Worm (Caenorhabditis elegans) whole organism, late embryonic: ENCODE results near the gene clec-250.

ENCODE experiments used
- C38D4.7 ChIP-seq: fragments of 200-800 bp; sonication (Bioruptor generic); optimal IDR thresholded peaks from 2 replicates; lab custom pipeline; 2018; ENCODE audit warnings: mild to moderate bottlenecking, missing genetic modification characterization, moderate library complexity, missing compliant biosample characterization
- K09A11.1 ChIP-seq: sonication (generic microtip); optimal IDR thresholded peaks from 2 replicates; lab custom pipeline; 2017; ENCODE audit warnings: antibody characterized with exemption, mild to moderate bottlenecking, missing genetic modification characterization, missing compliant biosample characterization; ENCODE audit not compliant: insufficient read depth
- T23F11.4 ChIP-seq: fragments of 200-800 bp; sonication (Bioruptor generic); optimal IDR thresholded peaks from 2 replicates; lab custom pipeline; 2018; ENCODE audit warnings: mild to moderate bottlenecking, missing genetic modification characterization, missing compliant biosample characterization
- Y22D7AL.16 ChIP-seq: sonication (generic microtip); optimal IDR thresholded peaks from 2 replicates; lab custom pipeline; 2016; ENCODE audit warnings: missing genetic modification characterization, missing compliant biosample characterization
- ahr-1 ChIP-seq: sonication (generic microtip); optimal IDR thresholded peaks from 2 replicates; lab custom pipeline; 2016; ENCODE audit warnings: missing genetic modification characterization, missing compliant biosample characterization
- ceh-19 ChIP-seq: fragments of 200-800 bp; sonication (Bioruptor generic); optimal IDR thresholded peaks from 2 replicates; lab custom pipeline; 2018; ENCODE audit warnings: mild to moderate bottlenecking, missing genetic modification characterization, missing compliant biosample characterization
- ceh-2 ChIP-seq: sonication (generic microtip); optimal IDR thresholded peaks from 2 replicates; lab custom pipeline; 2016; ENCODE audit warnings: missing genotype, missing genetic modification characterization, missing compliant biosample characterization
- ceh-22 ChIP-seq: sonication (generic microtip); optimal IDR thresholded peaks from 2 replicates; lab custom pipeline; 2017; ENCODE audit warnings: missing biosample characterization, missing genetic modification characterization
- ceh-30 ChIP-seq: fragments of 150-350 bp; optimal IDR thresholded peaks from 2 replicates; lab custom pipeline; 2014; ENCODE audit warnings: missing biosample characterization, missing genetic modification characterization
- ceh-34 ChIP-seq: sonication (generic microtip); optimal IDR thresholded peaks from 2 replicates; lab custom pipeline; 2016; ENCODE audit warnings: mild to moderate bottlenecking, missing genetic modification characterization, missing compliant biosample characterization
- ceh-45 ChIP-seq: fragments of 200-800 bp; sonication (Bioruptor generic); IDR thresholded peaks from 2 replicates; pipeline ENCODE4 v1.3.6; 2022; ENCODE audit warnings: missing genetic modification reagents, missing genetic modification characterization, missing compliant biosample characterization
- ceh-48 ChIP-seq: sonication (generic microtip); optimal IDR thresholded peaks from 2 replicates; lab custom pipeline; 2016; ENCODE audit warnings: missing genetic modification characterization, inconsistent platforms, missing compliant biosample characterization
- ceh-9 ChIP-seq: sonication (generic microtip); optimal IDR thresholded peaks from 2 replicates; lab custom pipeline; 2016; ENCODE audit warnings: mild to moderate bottlenecking, missing genetic modification characterization, inconsistent platforms, missing compliant biosample characterization
- che-1 ChIP-seq: sonication (generic microtip); optimal IDR thresholded peaks from 2 replicates; lab custom pipeline; 2016; ENCODE audit warnings: mild to moderate bottlenecking, missing genetic modification characterization, missing compliant biosample characterization
- elt-2 ChIP-seq: sonication (generic microtip); optimal IDR thresholded peaks from 2 replicates; lab custom pipeline; 2016; ENCODE audit warnings: missing genetic modification reagents, missing genetic modification characterization, missing compliant biosample characterization
- eyg-1 ChIP-seq: sonication (generic microtip); optimal IDR thresholded peaks from 2 replicates; lab custom pipeline; 2016; ENCODE audit warnings: missing genotype, missing genetic modification characterization, missing compliant biosample characterization
- fax-1 ChIP-seq: sonication (generic microtip); optimal IDR thresholded peaks from 2 replicates; lab custom pipeline; 2016; ENCODE audit warnings: missing genotype, missing genetic modification characterization, missing compliant biosample characterization
- fkh-10 ChIP-seq: fragments of 150-350 bp; optimal IDR thresholded peaks from 2 replicates; lab custom pipeline; 2014; ENCODE audit warnings: missing biosample characterization, missing genetic modification reagents, missing genetic modification characterization
- fkh-6 ChIP-seq: sonication (generic microtip); optimal IDR thresholded peaks from 2 replicates; lab custom pipeline; 2016; ENCODE audit warnings: missing genetic modification characterization, missing compliant biosample characterization
- hlh-30 ChIP-seq: sonication (generic microtip); optimal IDR thresholded peaks from 2 replicates; lab custom pipeline; 2017; ENCODE audit warnings: antibody characterized with exemption, missing genetic modification characterization, missing compliant biosample characterization; ENCODE audit not compliant: insufficient read depth
- hlh-8 ChIP-seq: sonication (generic microtip); optimal IDR thresholded peaks from 2 replicates; lab custom pipeline; 2016; ENCODE audit warnings: missing genotype, missing genetic modification characterization, missing compliant biosample characterization
- nhr-232 ChIP-seq: sonication (generic microtip); optimal IDR thresholded peaks from 2 replicates; lab custom pipeline; 2016; ENCODE audit warnings: missing genetic modification characterization, missing compliant biosample characterization
- odd-2 ChIP-seq: sonication (generic microtip); optimal IDR thresholded peaks from 2 replicates; lab custom pipeline; 2017; ENCODE audit warnings: antibody characterized with exemption, mild to moderate bottlenecking, missing genetic modification characterization, missing compliant biosample characterization
- pag-3 ChIP-seq: sonication (generic microtip); optimal IDR thresholded peaks from 2 replicates; lab custom pipeline; 2016; ENCODE audit warnings: missing compliant biosample characterization, missing genetic modification characterization, borderline replicate concordance
- pat-9 ChIP-seq: fragments of 200-800 bp; sonication (Bioruptor generic); optimal IDR thresholded peaks from 2 replicates; lab custom pipeline; 2018; ENCODE audit warnings: mild to moderate bottlenecking, missing genetic modification characterization, moderate library complexity, missing compliant biosample characterization
- pha-2 ChIP-seq: sonication (generic microtip); optimal IDR thresholded peaks from 2 replicates; lab custom pipeline; 2017; ENCODE audit warnings: mild to moderate bottlenecking, missing genetic modification characterization, missing compliant biosample characterization
- pqm-1 ChIP-seq: sonication (generic microtip); optimal IDR thresholded peaks from 2 replicates; lab custom pipeline; 2016; ENCODE audit warnings: missing genetic modification characterization, missing compliant biosample characterization
- ref-2 ChIP-seq: sonication (generic microtip); optimal IDR thresholded peaks from 2 replicates; lab custom pipeline; 2016; ENCODE audit warnings: missing genetic modification characterization, missing compliant biosample characterization
- rnt-1 ChIP-seq: sonication (generic microtip); optimal IDR thresholded peaks from 2 replicates; lab custom pipeline; 2016; ENCODE audit warnings: missing genetic modification characterization, missing compliant biosample characterization
- syd-9 ChIP-seq: sonication (generic microtip); optimal IDR thresholded peaks from 2 replicates; lab custom pipeline; 2016; ENCODE audit warnings: mild to moderate bottlenecking, missing genetic modification characterization, moderate library complexity, missing compliant biosample characterization
- tbx-2 ChIP-seq: sonication (generic microtip); optimal IDR thresholded peaks from 2 replicates; lab custom pipeline; 2016; ENCODE audit warnings: missing genetic modification characterization, missing compliant biosample characterization
- tbx-7 ChIP-seq: sonication (generic microtip); optimal IDR thresholded peaks from 2 replicates; lab custom pipeline; 2016; ENCODE audit warnings: missing genotype, missing genetic modification characterization, missing compliant biosample characterization
- unc-3 ChIP-seq, 2 experiments: fragments of 200-800 bp in 1 of 2; sonication (Bioruptor generic) in 1 of 2; sonication (generic microtip) in 1 of 2; conservative IDR thresholded peaks in 1 of 2; optimal IDR thresholded peaks in 1 of 2; 2 replicates each; pipeline versions ENCODE4 v1.3.6 to Lab custom; 2016 to 2022; ENCODE audit warnings: missing compliant biosample characterization in 2 of 2, missing genetic modification characterization in 2 of 2, missing genetic modification reagents in 1 of 2
- unc-55 ChIP-seq: sonication (generic microtip); optimal IDR thresholded peaks from 2 replicates; lab custom pipeline; 2017; ENCODE audit warnings: missing biosample characterization, missing genetic modification reagents, missing genetic modification characterization
- ztf-16 ChIP-seq: sonication (generic microtip); optimal IDR thresholded peaks from 2 replicates; lab custom pipeline; 2017; ENCODE audit warnings: missing genetic modification characterization, missing compliant biosample characterization

The clec-250 gene

DNA sequence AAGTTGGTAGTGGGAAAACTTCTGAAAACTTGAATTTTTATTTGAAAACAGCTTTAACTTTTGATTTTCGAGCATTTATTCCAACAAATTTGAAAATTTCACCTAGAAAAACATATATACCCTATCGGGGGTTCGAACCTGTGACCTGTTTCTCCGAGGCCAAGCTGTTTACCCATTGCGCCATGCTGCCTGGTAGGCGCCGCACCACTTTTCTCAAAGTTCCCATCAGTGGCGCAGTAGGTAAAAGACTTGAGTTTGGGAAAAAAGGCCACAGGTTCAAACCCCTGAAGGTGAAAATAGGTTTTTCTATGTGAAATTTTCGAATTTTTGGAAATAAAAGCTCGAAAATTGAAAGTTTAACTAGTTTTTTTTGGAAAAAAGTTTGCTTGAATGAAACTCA is 38.6 kb upstream of the clec-250 start:
- TF ChIP-seq Y22D7AL.16 (tag; lab: Kevin White, UChicago) (no peak), pat-9 (tag; lab: Kevin White, UChicago) (no peak), ceh-30 (tag; lab: Kevin White, UChicago) (no peak), pag-3 (tag; lab: Kevin White, UChicago) (no peak), rnt-1 (tag; lab: Kevin White, UChicago) (no peak), unc-55 (no peak), eyg-1 (no peak), ztf-16 (tag; lab: Kevin White, UChicago) (no peak), K09A11.1 (no peak), odd-2 (no peak), ahr-1 (tag; lab: Kevin White, UChicago) (no peak), unc-3 (GFP tag; conservative IDR thresholded peaks at IDR 0.05; lab: Robert Waterston, UW) (no peak), unc-3 (tag; optimal IDR thresholded peaks at IDR 0.05; lab: Kevin White, UChicago) (no peak), pqm-1 (tag; lab: Kevin White, UChicago) (no peak)

DNA sequence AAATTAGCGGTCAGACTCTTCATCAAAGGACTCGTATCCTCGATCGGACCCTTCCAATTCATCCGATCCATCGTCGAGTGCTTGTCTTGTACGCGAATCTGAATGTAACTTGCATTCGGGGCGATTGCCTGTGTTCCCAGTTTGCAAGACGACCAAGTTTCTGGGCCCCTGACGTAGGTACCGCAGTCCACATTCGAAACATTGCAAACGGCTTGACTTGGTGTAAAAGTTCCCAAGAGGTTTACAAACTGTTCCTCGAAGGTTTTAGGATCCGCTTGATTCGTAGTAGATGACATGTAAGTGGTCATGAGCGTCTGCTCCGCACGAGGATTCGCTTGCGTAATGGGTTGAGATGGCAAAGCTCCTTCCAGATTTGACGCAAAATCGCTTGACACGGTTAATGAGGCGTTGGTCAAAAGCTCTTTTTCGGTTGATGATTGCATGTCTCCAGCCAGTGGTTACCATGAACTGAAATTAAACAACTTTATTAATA is 34.3 kb upstream of the clec-250 start, which contains the start of gene Y17D7B.4:
Y17D7B.4 (minus strand) TSS at position 443 of the 493 bp plus-strand sequence.
- TF ChIP-seq nhr-232 (tag; lab: Kevin White, UChicago) (no peak), fax-1 (tag; lab: Kevin White, UChicago) (no peak), pha-2 (tag; lab: Kevin White, UChicago) (no peak), fkh-10 (GFP tag; lab: Kevin White, UChicago) (no peak), fkh-6 (tag; lab: Kevin White, UChicago) (no peak), ceh-19 (GFP tag; lab: Kevin White, UChicago) (no peak), syd-9 (no peak), hlh-8 (tag; lab: Kevin White, UChicago) (no peak), unc-3 (GFP tag; conservative IDR thresholded peaks at IDR 0.05; lab: Robert Waterston, UW) (no peak), unc-3 (tag; optimal IDR thresholded peaks at IDR 0.05; lab: Kevin White, UChicago) (no peak), che-1 (no peak), Y22D7AL.16 (tag; lab: Kevin White, UChicago) (no peak)

DNA sequence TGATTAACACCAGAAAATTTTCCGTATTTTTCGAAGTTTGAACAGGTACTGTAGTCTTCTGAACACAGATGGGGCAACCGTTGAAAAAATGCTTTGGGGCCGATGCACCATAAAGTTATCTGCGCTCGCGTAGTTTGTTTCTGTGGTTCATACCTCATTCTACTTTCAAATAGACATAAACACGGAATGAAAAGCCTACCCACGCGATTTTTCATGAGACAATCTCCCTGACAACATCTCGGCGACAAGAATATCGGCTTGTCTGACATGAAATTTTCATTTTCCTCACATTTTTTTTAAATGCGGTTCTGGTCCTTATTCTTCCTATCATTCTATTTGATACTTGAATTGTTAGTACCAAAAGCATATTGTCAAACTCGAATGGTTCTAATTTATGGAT is 30.8 kb upstream of the clec-250 start, which contains the start of gene clec-257:
clec-257 (plus strand) TSS at position 301 of the 400 bp plus-strand sequence.
- TF ChIP-seq ceh-45 (GFP tag; lab: Robert Waterston, UW): no peak

DNA sequence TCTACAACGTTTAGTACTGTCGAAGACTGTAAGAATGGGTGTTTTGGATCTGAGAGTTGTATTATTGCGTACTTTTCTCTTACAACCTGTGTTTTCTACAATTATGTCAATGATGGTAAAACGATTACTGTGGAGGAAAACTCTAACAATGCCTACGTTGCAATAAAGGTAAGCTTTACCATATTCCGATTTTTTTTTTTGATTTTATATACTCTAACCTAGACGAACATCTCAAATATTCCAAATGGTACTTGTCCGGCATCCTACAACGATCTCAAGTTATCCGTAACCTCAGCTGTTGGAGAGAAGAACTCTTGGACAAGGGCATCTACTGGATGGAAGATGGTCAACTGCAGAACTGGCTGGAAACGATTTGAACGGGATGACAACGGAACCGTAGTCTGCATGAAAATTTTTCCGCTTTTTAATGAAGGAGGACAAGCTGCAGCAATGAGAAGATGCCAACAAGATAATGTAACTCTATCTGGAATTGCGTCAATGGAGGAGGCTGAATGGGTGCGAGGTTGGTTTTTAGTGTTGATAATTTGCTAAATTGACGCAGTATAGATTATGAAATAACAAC is 29.9 kb upstream of the clec-250 start:
- no peak for TF ChIP-seq tbx-7
- TF ChIP-seq, all 69 proteins: peak for 0

DNA sequence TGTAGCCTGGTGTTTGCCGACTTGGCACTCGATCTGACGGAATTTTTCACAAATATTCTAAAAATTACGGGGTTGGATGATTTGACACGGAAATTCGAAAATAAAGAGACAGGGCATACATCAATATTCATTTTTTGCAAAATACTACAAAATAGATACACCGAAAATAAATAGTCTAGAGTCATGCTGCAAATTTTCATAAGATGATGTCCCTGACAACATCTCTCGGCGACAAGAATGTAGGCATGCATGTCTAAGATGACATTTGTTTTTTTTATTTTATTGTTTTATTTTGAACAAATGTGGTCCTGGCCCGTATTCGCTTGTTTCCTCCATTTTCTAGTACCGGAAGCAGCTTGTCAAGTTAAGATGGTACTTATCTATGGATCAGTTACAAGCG is 29.4 kb upstream of the clec-250 start, which contains the start of gene clec-256:
clec-256 (plus strand) TSS at position 301 of the 400 bp plus-strand sequence.
- TF ChIP-seq pha-2 (tag; lab: Kevin White, UChicago): no peak
- TF ChIP-seq elt-2 (tag; lab: Kevin White, UChicago): no peak
- no peak for TF ChIP-seq rnt-1 (tag; lab: Kevin White, UChicago)
- no peak for TF ChIP-seq ceh-34 (tag; lab: Kevin White, UChicago)
- no peak for TF ChIP-seq ceh-9 (tag; lab: Kevin White, UChicago)
- no peak for TF ChIP-seq pqm-1 (tag; lab: Kevin White, UChicago)
- TF ChIP-seq ztf-16 (tag; lab: Kevin White, UChicago): no peak
- TF ChIP-seq unc-3 (GFP tag; conservative IDR thresholded peaks at IDR 0.05; lab: Robert Waterston, UW): no peak
- TF ChIP-seq unc-3 (tag; optimal IDR thresholded peaks at IDR 0.05; lab: Kevin White, UChicago): no peak
- no peak for TF ChIP-seq pat-9 (tag; lab: Kevin White, UChicago)
- TF ChIP-seq hlh-30 (tag; lab: Kevin White, UChicago): no peak
- no peak for TF ChIP-seq C38D4.7
- no peak for TF ChIP-seq ref-2 (tag; lab: Kevin White, UChicago)
- TF ChIP-seq ceh-2 (tag; lab: Kevin White, UChicago): no peak
- TF ChIP-seq K09A11.1: no peak
- TF ChIP-seq ceh-48: no peak
- no peak for TF ChIP-seq ceh-22 (tag; lab: Kevin White, UChicago)
- no peak for TF ChIP-seq tbx-2 (tag; lab: Kevin White, UChicago)
- TF ChIP-seq T23F11.4: no peak
- TF ChIP-seq, all 69 proteins: peak for 0
